Worm (Caenorhabditis elegans) whole organism, L3 larva: ENCODE data around the gene Y62H9A.7.

Experiments used
- R02D3.7 ChIP-seq: fragments of 150-350 bp; optimal IDR thresholded peaks from 2 replicates; lab custom pipeline; 2014; ENCODE audit warnings: missing biosample characterization, missing genetic modification characterization
- ZK546.5 ChIP-seq: sonication (generic microtip); optimal IDR thresholded peaks from 2 replicates; lab custom pipeline; 2017; ENCODE audit warnings: missing biosample characterization, missing genetic modification characterization
- aly-2 ChIP-seq: fragments of 150-350 bp; optimal IDR thresholded peaks from 2 replicates; lab custom pipeline; 2014; ENCODE audit warnings: missing biosample characterization, missing genetic modification characterization
- ama-1 ChIP-seq: fragments of 150-350 bp; optimal IDR thresholded peaks from 2 replicates; lab custom pipeline; 2018
- ceh-16 ChIP-seq: sonication (generic microtip); optimal IDR thresholded peaks from 2 replicates; lab custom pipeline; 2017; ENCODE audit warnings: missing biosample characterization, missing genetic modification characterization
- ceh-82 ChIP-seq: fragments of 150-350 bp; optimal IDR thresholded peaks from 2 replicates; lab custom pipeline; 2014; ENCODE audit warnings: missing biosample characterization, missing genetic modification characterization
- ceh-9 ChIP-seq: sonication (generic microtip); optimal IDR thresholded peaks from 2 replicates; lab custom pipeline; 2018; ENCODE audit warnings: missing biosample characterization, missing genetic modification characterization
- daf-12 ChIP-seq: fragments of 150-350 bp; optimal IDR thresholded peaks from 2 replicates; lab custom pipeline; 2014; ENCODE audit warnings: missing biosample characterization, missing genetic modification reagents, missing genetic modification characterization
- egl-5 ChIP-seq: fragments of 150-350 bp; optimal IDR thresholded peaks from 2 replicates; lab custom pipeline; 2017; ENCODE audit warnings: missing biosample characterization, missing genetic modification reagents, missing genetic modification characterization, inconsistent platforms
- elt-1 ChIP-seq: fragments of 150-350 bp; optimal IDR thresholded peaks from 2 replicates; lab custom pipeline; 2014; ENCODE audit warnings: missing biosample characterization, missing genetic modification characterization
- elt-2 ChIP-seq: sonication (generic microtip); optimal IDR thresholded peaks from 2 replicates; lab custom pipeline; 2016; ENCODE audit warnings: missing genetic modification reagents, mild to moderate bottlenecking, missing genetic modification characterization, missing compliant biosample characterization
- elt-3 ChIP-seq, 3 experiments: fragments of 150-350 bp in 1 of 3; sonication (generic microtip) in 2 of 3; optimal IDR thresholded peaks; 2 replicates in 2 of 3; 4 replicates in 1 of 3; lab custom pipeline; 2014 to 2017; ENCODE audit warnings: missing biosample characterization in 3 of 3, missing genetic modification characterization in 3 of 3
- eor-1 ChIP-seq, 2 experiments: fragments of 150-350 bp; optimal IDR thresholded peaks; 2 replicates each; lab custom pipeline; 2014 to 2018; ENCODE audit warnings: missing biosample characterization in 2 of 2, missing genetic modification characterization in 2 of 2
- fkh-2 ChIP-seq: fragments of 150-350 bp; optimal IDR thresholded peaks from 2 replicates; lab custom pipeline; 2014; ENCODE audit warnings: missing biosample characterization, missing genetic modification reagents, missing genetic modification characterization
- fos-1 ChIP-seq: fragments of 150-350 bp; optimal IDR thresholded peaks from 2 replicates; lab custom pipeline; 2014; ENCODE audit warnings: missing biosample characterization, missing genetic modification characterization
- hmg-11 ChIP-seq: sonication (generic microtip); optimal IDR thresholded peaks from 2 replicates; lab custom pipeline; 2016; ENCODE audit warnings: missing genetic modification characterization, missing compliant biosample characterization
- jun-1 ChIP-seq: fragments of 150-350 bp; optimal IDR thresholded peaks from 2 replicates; lab custom pipeline; 2014; ENCODE audit warnings: missing biosample characterization, missing genetic modification reagents, missing genetic modification characterization
- lin-15B ChIP-seq: fragments of 150-350 bp; optimal IDR thresholded peaks from 2 replicates; lab custom pipeline; 2014; ENCODE audit warnings: missing biosample characterization, missing genetic modification characterization
- mdl-1 ChIP-seq: fragments of 150-350 bp; optimal IDR thresholded peaks from 2 replicates; lab custom pipeline; 2014; ENCODE audit warnings: missing biosample characterization, missing genetic modification characterization
- mml-1 ChIP-seq: fragments of 150-350 bp; sonication (generic microtip); optimal IDR thresholded peaks from 3 replicates; lab custom pipeline; 2014; ENCODE audit warnings: missing biosample characterization, missing genetic modification characterization
- nfya-1 ChIP-seq: sonication (generic microtip); optimal IDR thresholded peaks from 2 replicates; lab custom pipeline; 2017; ENCODE audit warnings: missing genetic modification characterization, mild to moderate bottlenecking, missing compliant biosample characterization, antibody characterized with exemption, moderate library complexity; ENCODE audit not compliant: insufficient read depth
- nhr-11 ChIP-seq: fragments of 150-350 bp; optimal IDR thresholded peaks from 2 replicates; lab custom pipeline; 2014; ENCODE audit warnings: missing biosample characterization, missing genetic modification characterization
- nhr-12 ChIP-seq: fragments of 150-350 bp; optimal IDR thresholded peaks from 2 replicates; lab custom pipeline; 2014; ENCODE audit warnings: missing biosample characterization, missing genetic modification characterization
- nhr-23 ChIP-seq: fragments of 150-350 bp; optimal IDR thresholded peaks from 2 replicates; lab custom pipeline; 2014; ENCODE audit warnings: missing biosample characterization, missing genetic modification reagents, missing genetic modification characterization
- nhr-237 ChIP-seq: fragments of 150-350 bp; optimal IDR thresholded peaks from 2 replicates; lab custom pipeline; 2014; ENCODE audit warnings: missing biosample characterization, missing genetic modification characterization
- nhr-25 ChIP-seq: sonication (generic microtip); optimal IDR thresholded peaks from 2 replicates; lab custom pipeline; 2017; ENCODE audit warnings: missing biosample characterization, missing genetic modification characterization
- nhr-28 ChIP-seq: fragments of 150-350 bp; optimal IDR thresholded peaks from 2 replicates; lab custom pipeline; 2014; ENCODE audit warnings: missing biosample characterization, missing genetic modification characterization
- nhr-43 ChIP-seq: sonication (generic microtip); optimal IDR thresholded peaks from 2 replicates; lab custom pipeline; 2016; ENCODE audit warnings: mild to moderate bottlenecking, missing genetic modification characterization, missing compliant biosample characterization; ENCODE audit not compliant: poor library complexity, severe bottlenecking
- nhr-76 ChIP-seq: fragments of 150-350 bp; sonication (generic microtip); optimal IDR thresholded peaks from 5 replicates; lab custom pipeline; 2014; ENCODE audit warnings: missing biosample characterization, missing genetic modification characterization
- nhr-77 ChIP-seq: fragments of 150-350 bp; optimal IDR thresholded peaks from 2 replicates; lab custom pipeline; 2014; ENCODE audit warnings: missing biosample characterization, missing genetic modification characterization
- pqm-1 ChIP-seq: fragments of 150-350 bp; optimal IDR thresholded peaks from 2 replicates; lab custom pipeline; 2017; ENCODE audit warnings: missing biosample characterization, missing genetic modification characterization, inconsistent platforms
- sea-2 ChIP-seq: fragments of 150-350 bp; sonication (generic microtip); optimal IDR thresholded peaks from 4 replicates; lab custom pipeline; 2014; ENCODE audit warnings: missing biosample characterization, missing genetic modification reagents, missing genetic modification characterization
- skn-1 ChIP-seq: fragments of 150-350 bp; optimal IDR thresholded peaks from 2 replicates; lab custom pipeline; 2014; ENCODE audit warnings: missing biosample characterization, missing genetic modification characterization
- snpc-4 ChIP-seq: fragments of 150-350 bp; optimal IDR thresholded peaks from 2 replicates; lab custom pipeline; 2014; ENCODE audit warnings: missing biosample characterization, missing genetic modification characterization
- tbx-2 ChIP-seq: sonication (generic microtip); optimal IDR thresholded peaks from 2 replicates; lab custom pipeline; 2016; ENCODE audit warnings: mild to moderate bottlenecking, missing genetic modification characterization, missing compliant biosample characterization
- unc-39 ChIP-seq: sonication (generic microtip); optimal IDR thresholded peaks from 4 replicates; lab custom pipeline; 2017; ENCODE audit warnings: missing biosample characterization, missing genetic modification characterization
- unc-62 ChIP-seq: fragments of 150-350 bp; sonication (generic microtip); optimal IDR thresholded peaks from 4 replicates; lab custom pipeline; 2014; ENCODE audit warnings: missing biosample characterization, missing genetic modification reagents, missing genetic modification characterization
- zag-1 ChIP-seq: fragments of 150-350 bp; optimal IDR thresholded peaks from 2 replicates; lab custom pipeline; 2014; ENCODE audit warnings: missing biosample characterization, missing genetic modification characterization
- ztf-11 ChIP-seq: fragments of 150-350 bp; optimal IDR thresholded peaks from 2 replicates; lab custom pipeline; 2014; ENCODE audit warnings: missing biosample characterization, missing genetic modification characterization
- ztf-4 ChIP-seq: fragments of 150-350 bp; optimal IDR thresholded peaks from 2 replicates; lab custom pipeline; 2014; ENCODE audit warnings: missing biosample characterization, missing genetic modification characterization

Y62H9A.7 gene

ce11 chrX:11933547-11933946 is 48.1 kb upstream of the Y62H9A.7 start:
- no peak for TF ChIP-seq nhr-76 (tag; lab: Kevin White, UChicago)
- TF ChIP-seq elt-1 (tag; lab: Kevin White, UChicago) = no peak
- no peak for TF ChIP-seq ztf-4 (tag; lab: Kevin White, UChicago)
- no peak for TF ChIP-seq mml-1 (tag; lab: Kevin White, UChicago)
- TF ChIP-seq skn-1 = no peak
- no peak for TF ChIP-seq R02D3.7 (tag; lab: Kevin White, UChicago)
- no peak for TF ChIP-seq mdl-1 (tag; lab: Kevin White, UChicago)
- TF ChIP-seq jun-1 (tag; lab: Kevin White, UChicago) = no peak
- TF ChIP-seq nhr-28 = no peak
- TF ChIP-seq fos-1 = no peak
- TF ChIP-seq hmg-11 (tag; lab: Kevin White, UChicago) = no peak
- TF ChIP-seq nfya-1 (tag; lab: Kevin White, UChicago) = no peak
- no peak for TF ChIP-seq aly-2 (tag; lab: Kevin White, UChicago)
- no peak for TF ChIP-seq ceh-16 (tag; lab: Kevin White, UChicago)

ce11 chrX:11931559-11931958 is 46.1 kb upstream of the Y62H9A.7 start, which contains the start of gene dot-1.4:
dot-1.4 (minus strand) TSS chrX:11931659.
- no peak for TF ChIP-seq unc-39
- TF ChIP-seq ama-1 (lab: Kevin White, UChicago) = no peak
- no peak for TF ChIP-seq snpc-4 (tag; lab: Kevin White, UChicago)
- TF ChIP-seq nhr-23 (tag; lab: Kevin White, UChicago) = no peak
- TF ChIP-seq ceh-82 = no peak
- TF ChIP-seq mml-1 (tag; lab: Kevin White, UChicago) = no peak
- no peak for TF ChIP-seq mdl-1 (tag; lab: Kevin White, UChicago)
- TF ChIP-seq, all 47 proteins: peak for 0

ce11 chrX:11927585-11927984 is 42.1 kb upstream of the Y62H9A.7 start, which contains the start of gene F55G7.4:
F55G7.4 (plus strand) TSS chrX:11927885.
- no peak for TF ChIP-seq nhr-12 (tag; lab: Kevin White, UChicago)
- no peak for TF ChIP-seq zag-1 (tag; lab: Kevin White, UChicago)
- no peak for TF ChIP-seq nhr-76 (tag; lab: Kevin White, UChicago)
- TF ChIP-seq pqm-1 (tag; lab: Kevin White, UChicago) = no peak
- TF ChIP-seq nhr-28 = no peak
- TF ChIP-seq unc-39 = no peak
- TF ChIP-seq ztf-4 (tag; lab: Kevin White, UChicago) = no peak
- no peak for TF ChIP-seq R02D3.7 (tag; lab: Kevin White, UChicago)
- TF ChIP-seq nhr-11 (tag; lab: Kevin White, UChicago) = no peak
- TF ChIP-seq snpc-4 (tag; lab: Kevin White, UChicago) = no peak
- TF ChIP-seq elt-3 (tag; optimal IDR thresholded peaks at IDR 0.05; lab: Kevin White, UChicago) = no peak
- no peak for TF ChIP-seq egl-5 (tag; lab: Kevin White, UChicago)
- no peak for TF ChIP-seq ZK546.5
- TF ChIP-seq mml-1 (tag; lab: Kevin White, UChicago) = no peak
- no peak for TF ChIP-seq jun-1 (tag; lab: Kevin White, UChicago)
- TF ChIP-seq nhr-25 (tag; lab: Kevin White, UChicago) = no peak
- TF ChIP-seq ceh-9 (tag; lab: Kevin White, UChicago) = no peak

ce11 chrX:11925243-11925642 is 39.8 kb upstream of the Y62H9A.7 start:
- TF ChIP-seq elt-2 (tag; lab: Kevin White, UChicago) (peak; percentile 77), eor-1 (tag; optimal IDR thresholded peaks at IDR 0.05; lab: Kevin White, UChicago) (no peak), pqm-1 (tag; lab: Kevin White, UChicago) (peak; percentile 3), nhr-28 (no peak)
- TF ChIP-seq, all 47 proteins: peak for 2

- TF ChIP-seq nhr-11 (tag; lab: Kevin White, UChicago) = no peak
- TF ChIP-seq ztf-4 (tag; lab: Kevin White, UChicago) = no peak
- no peak for TF ChIP-seq fos-1
- TF ChIP-seq aly-2 (tag; lab: Kevin White, UChicago) = no peak
- no peak for TF ChIP-seq sea-2 (GFP tag; lab: Kevin White, UChicago)
- TF ChIP-seq elt-2 (tag; lab: Kevin White, UChicago) = peak; percentile 28
- no peak for TF ChIP-seq nhr-28
- no peak for TF ChIP-seq nhr-12 (tag; lab: Kevin White, UChicago)
- TF ChIP-seq snpc-4 (tag; lab: Kevin White, UChicago) = peak; percentile 86
- no peak for TF ChIP-seq R02D3.7 (tag; lab: Kevin White, UChicago)
- TF ChIP-seq daf-12 = no peak
- no peak for TF ChIP-seq lin-15B (tag; lab: Kevin White, UChicago)
- TF ChIP-seq ztf-11 (tag; lab: Kevin White, UChicago) = no peak
- TF ChIP-seq jun-1 (tag; lab: Kevin White, UChicago) = peak; percentile 20
- peak in 1 of 3 experiments; percentile 37 for TF ChIP-seq elt-3 (tag; optimal IDR thresholded peaks at IDR 0.05; lab: Kevin White, UChicago)
- TF ChIP-seq pqm-1 (tag; lab: Kevin White, UChicago) = no peak
- TF ChIP-seq zag-1 (tag; lab: Kevin White, UChicago) = no peak
- TF ChIP-seq fkh-2 (tag; lab: Kevin White, UChicago) = no peak
- peak; percentile 82 for TF ChIP-seq nhr-77 (tag; lab: Kevin White, UChicago)
- TF ChIP-seq egl-5 (tag; lab: Kevin White, UChicago) = no peak
- no peak for TF ChIP-seq ceh-16 (tag; lab: Kevin White, UChicago)
- peak; percentile 20 for TF ChIP-seq hmg-11 (tag; lab: Kevin White, UChicago)
- TF ChIP-seq tbx-2 (tag; lab: Kevin White, UChicago) = peak; percentile 66
- TF ChIP-seq skn-1 = peak; percentile 19
- TF ChIP-seq nhr-237 (tag; lab: Kevin White, UChicago) = no peak
- no peak for TF ChIP-seq ZK546.5
- no peak for TF ChIP-seq elt-1 (tag; lab: Kevin White, UChicago)
- no peak for TF ChIP-seq unc-62 (GFP tag; lab: Kevin White, UChicago)
- TF ChIP-seq nfya-1 (tag; lab: Kevin White, UChicago) = peak; percentile 25
- peak; percentile 43 for TF ChIP-seq ceh-82
- peak; percentile 83 for TF ChIP-seq nhr-25 (tag; lab: Kevin White, UChicago)
- peak; percentile 71 for TF ChIP-seq nhr-43 (tag; lab: Kevin White, UChicago)
- TF ChIP-seq eor-1 (tag; optimal IDR thresholded peaks at IDR 0.05; lab: Kevin White, UChicago) = no peak
These were observed 38.7 kb upstream of the Y62H9A.7 start, which contains the start of gene F55G7.1 for ce11 chrX:11924158-11924557. F55G7.1 (plus strand) TSS chrX:11924433.
